Worm (Caenorhabditis elegans): ENCODE results near the gene aff-1.
A peak's percentile ranks its signal among the peaks of the same experiment; 100 is the strongest.

Gene aff-1

ce11 chrII:6832695-6833389 lies 30.7 kb downstream of the aff-1 start:
- TF ChIP-seq ZK546.5 (tag; optimal IDR thresholded peaks at IDR 0.05) (no peak), sem-4 (tag; optimal IDR thresholded peaks at IDR 0.05) (no peak), elt-1 (tag; optimal IDR thresholded peaks at IDR 0.05) (peak; percentile 81), F13H6.1 (tag; optimal IDR thresholded peaks at IDR 0.05) (peak; percentile 30), snpc-4 (tag; optimal IDR thresholded peaks at IDR 0.05) (no peak), sma-3 (GFP tag; optimal IDR thresholded peaks at IDR 0.05) (no peak), dmd-4 (tag; optimal IDR thresholded peaks at IDR 0.05) (no peak), sma-9 (GFP tag; optimal IDR thresholded peaks at IDR 0.05) (peak; percentile 27), sma-9 (tag; optimal IDR thresholded peaks at IDR 0.05) (no peak), nhr-25 (tag; optimal IDR thresholded peaks at IDR 0.05) (peak; percentile 12), unc-62 (GFP tag; optimal IDR thresholded peaks at IDR 0.05) (no peak)

ce11 chrII:6832207-6832606 lies 31.3 kb downstream of the aff-1 start:
- TF ChIP-seq crh-2 (tag; optimal IDR thresholded peaks at IDR 0.05), result no peak
- TF ChIP-seq sma-9 (GFP tag; optimal IDR thresholded peaks at IDR 0.05), result no peak
- no peak for TF ChIP-seq sma-9 (tag; optimal IDR thresholded peaks at IDR 0.05)
- no peak for TF ChIP-seq snpc-4 (tag; optimal IDR thresholded peaks at IDR 0.05)
- TF ChIP-seq elt-3 (tag; optimal IDR thresholded peaks at IDR 0.05), result no peak
- no peak for TF ChIP-seq ztf-4 (tag; optimal IDR thresholded peaks at IDR 0.05)
- no peak for TF ChIP-seq gmeb-1 (tag; optimal IDR thresholded peaks at IDR 0.05)
- no peak for TF ChIP-seq blmp-1 (tag; optimal IDR thresholded peaks at IDR 0.05; ENCODE audit: insufficient read depth)
- TF ChIP-seq dmd-4 (tag; optimal IDR thresholded peaks at IDR 0.05), result no peak
- no peak for TF ChIP-seq nhr-129 (tag; optimal IDR thresholded peaks at IDR 0.05)
- no peak for TF ChIP-seq lsy-2 (tag; optimal IDR thresholded peaks at IDR 0.05)
- TF ChIP-seq mdl-1 (tag; optimal IDR thresholded peaks at IDR 0.05), result no peak
- TF ChIP-seq elt-1 (tag; optimal IDR thresholded peaks at IDR 0.05), result no peak

- no peak for TF ChIP-seq peb-1 (tag; optimal IDR thresholded peaks at IDR 0.05)
- no peak for TF ChIP-seq snpc-4 (tag; optimal IDR thresholded peaks at IDR 0.05)
- no peak for TF ChIP-seq dmd-4 (tag; optimal IDR thresholded peaks at IDR 0.05)
- no peak for TF ChIP-seq sma-3 (GFP tag; optimal IDR thresholded peaks at IDR 0.05)
- TF ChIP-seq nhr-12 (tag; optimal IDR thresholded peaks at IDR 0.05), result no peak
- no peak for TF ChIP-seq blmp-1 (tag; optimal IDR thresholded peaks at IDR 0.05; ENCODE audit: insufficient read depth)
- TF ChIP-seq nhr-25 (tag; optimal IDR thresholded peaks at IDR 0.05), result no peak
- TF ChIP-seq nhr-11 (tag; optimal IDR thresholded peaks at IDR 0.05), result no peak
- no peak for TF ChIP-seq egl-27 (tag; optimal IDR thresholded peaks at IDR 0.05)
- TF ChIP-seq unc-39 (tag; optimal IDR thresholded peaks at IDR 0.05), result no peak
- peak; percentile 29 for TF ChIP-seq fos-1 (tag; optimal IDR thresholded peaks at IDR 0.05)
- peak; percentile 41 for TF ChIP-seq nhr-129 (tag; optimal IDR thresholded peaks at IDR 0.05)
- peak; percentile 4 for TF ChIP-seq F13H6.1 (tag; optimal IDR thresholded peaks at IDR 0.05)
- no peak for TF ChIP-seq nhr-77 (tag; optimal IDR thresholded peaks at IDR 0.05)
- no peak for TF ChIP-seq elt-1 (tag; optimal IDR thresholded peaks at IDR 0.05)
- TF ChIP-seq nhr-6 (tag; optimal IDR thresholded peaks at IDR 0.05), result no peak
- no peak for TF ChIP-seq nhr-10 (tag; optimal IDR thresholded peaks at IDR 0.05)
- TF ChIP-seq mdl-1 (tag; optimal IDR thresholded peaks at IDR 0.05), result peak in 1 of 2 experiments; percentile 4
Measured at ce11 chrII:6831531-6832201, 31.9 kb downstream of the aff-1 start.

ce11 chrII:6830923-6831322 lies 32.6 kb downstream of the aff-1 start:
- TF ChIP-seq nhr-129 (tag; optimal IDR thresholded peaks at IDR 0.05), result peak; percentile 1
- TF ChIP-seq blmp-1 (tag; optimal IDR thresholded peaks at IDR 0.05; ENCODE audit: insufficient read depth), result peak; percentile 37
- no peak for TF ChIP-seq ceh-82 (tag; optimal IDR thresholded peaks at IDR 0.05)

- TF ChIP-seq nhr-6 (tag; optimal IDR thresholded peaks at IDR 0.05) (no peak), egl-27 (tag; optimal IDR thresholded peaks at IDR 0.05) (peak; percentile 35), mab-5 (tag; optimal IDR thresholded peaks at IDR 0.05) (peak; percentile 61), sma-9 (GFP tag; optimal IDR thresholded peaks at IDR 0.05) (peak; percentile 35), sma-9 (tag; optimal IDR thresholded peaks at IDR 0.05) (no peak), blmp-1 (tag; optimal IDR thresholded peaks at IDR 0.05; ENCODE audit: insufficient read depth) (peak; percentile 3), ceh-82 (tag; optimal IDR thresholded peaks at IDR 0.05) (no peak), ZK546.5 (tag; optimal IDR thresholded peaks at IDR 0.05) (no peak), nhr-25 (tag; optimal IDR thresholded peaks at IDR 0.05) (peak; percentile 24), ztf-11 (tag; optimal IDR thresholded peaks at IDR 0.05) (no peak), nhr-129 (tag; optimal IDR thresholded peaks at IDR 0.05) (peak; percentile 55), skn-1 (tag; optimal IDR thresholded peaks at IDR 0.05) (no peak), alr-1 (tag; optimal IDR thresholded peaks at IDR 0.05) (no peak), mbf-1 (tag; optimal IDR thresholded peaks at IDR 0.05) (no peak), F13H6.1 (tag; optimal IDR thresholded peaks at IDR 0.05) (no peak), nhr-21 (tag; optimal IDR thresholded peaks at IDR 0.05) (peak; percentile 30), fos-1 (tag; optimal IDR thresholded peaks at IDR 0.05) (peak; percentile 46), sem-4 (tag; optimal IDR thresholded peaks at IDR 0.05) (no peak)
Measured at ce11 chrII:6830012-6830411, 33.5 kb downstream of the aff-1 start.

All from whole organism, L2 larva.